Fruit fly (Drosophila melanogaster) whole organism, wandering third instar larva: Measurements from ENCODE around the gene CG6026.

Experiments used
- Abd-B ChIP-seq: fragments of >200 bp; optimal IDR thresholded peaks from 2 replicates; lab custom pipeline; 2017; ENCODE audit warnings: missing biosample characterization, missing genetic modification characterization
- CG32264 ChIP-seq: fragments of 200-800 bp; sonication (Bioruptor generic); optimal IDR thresholded peaks from 2 replicates; lab custom pipeline; 2016; ENCODE audit warnings: missing biosample characterization, missing genetic modification characterization
- CG9705 ChIP-seq: fragments of 200-800 bp; sonication (Bioruptor generic); optimal IDR thresholded peaks from 2 replicates; lab custom pipeline; 2018; ENCODE audit warnings: missing biosample characterization, mild to moderate bottlenecking, missing genetic modification characterization
- CrebA ChIP-seq: fragments of 200-800 bp; sonication (Bioruptor generic); optimal IDR thresholded peaks from 2 replicates; lab custom pipeline; 2016; ENCODE audit warnings: missing biosample characterization, mild to moderate bottlenecking, missing genetic modification characterization, borderline replicate concordance
- Dfd ChIP-seq: fragments of >200 bp; optimal IDR thresholded peaks from 2 replicates; lab custom pipeline; 2017; ENCODE audit warnings: missing biosample characterization, missing genetic modification characterization
- Dif ChIP-seq: fragments of 200-275, 200-300 bp; sonication (Bioruptor generic); optimal IDR thresholded peaks from 2 replicates; lab custom pipeline; 2018; ENCODE audit warnings: missing biosample characterization, missing genetic modification characterization; ENCODE audit not compliant: partially characterized antibody
- GATAd ChIP-seq: sonication (Bioruptor generic); optimal IDR thresholded peaks from 2 replicates; lab custom pipeline; 2016; ENCODE audit warnings: missing biosample characterization, missing genetic modification characterization
- HLH106 ChIP-seq: fragments of 200-800 bp; optimal IDR thresholded peaks from 3 replicates; lab custom pipeline; 2019; ENCODE audit warnings: missing biosample characterization, mild to moderate bottlenecking, missing genetic modification characterization, moderate library complexity
- Hnf4 ChIP-seq: fragments of 200-800 bp; sonication (Bioruptor generic); optimal IDR thresholded peaks from 2 replicates; lab custom pipeline; 2016; ENCODE audit warnings: missing biosample characterization, mild to moderate bottlenecking, missing genetic modification characterization
- Hr78 ChIP-seq: fragments of >200 bp; optimal IDR thresholded peaks from 2 replicates; lab custom pipeline; 2017; ENCODE audit warnings: missing biosample characterization, missing genetic modification characterization
- Jra ChIP-seq: sonication (Bioruptor generic); optimal IDR thresholded peaks from 2 replicates; lab custom pipeline; 2016; ENCODE audit warnings: missing biosample characterization, missing genetic modification characterization
- Mio ChIP-seq: sonication (Bioruptor generic); optimal IDR thresholded peaks from 2 replicates; lab custom pipeline; 2016; ENCODE audit warnings: missing biosample characterization, missing genetic modification characterization
- Myc ChIP-seq: fragments of >200 bp; optimal IDR thresholded peaks from 2 replicates; lab custom pipeline; 2017
- N ChIP-seq: fragments of >200 bp; optimal IDR thresholded peaks from 2 replicates; lab custom pipeline; 2018; ENCODE audit warnings: missing biosample characterization, missing external identifiers, missing genetic modification characterization
- Rel ChIP-seq, 2 experiments: fragments of 200-800 bp; sonication (Bioruptor generic) in 1 of 2; optimal IDR thresholded peaks; 2 replicates in 1 of 2; 3 replicates in 1 of 2; lab custom pipeline; 2016 to 2019; ENCODE audit warnings: mild to moderate bottlenecking in 2 of 2, missing biosample characterization in 2 of 2, missing genetic modification characterization in 2 of 2, moderate library complexity in 1 of 2
- Vsx2 ChIP-seq: fragments of 200-300, 225-300 bp; sonication (Bioruptor generic); optimal IDR thresholded peaks from 2 replicates; lab custom pipeline; 2018; ENCODE audit warnings: missing biosample characterization, missing genetic modification characterization; ENCODE audit not compliant: partially characterized antibody
- br ChIP-seq: fragments of 200-800 bp; sonication (Bioruptor generic); optimal IDR thresholded peaks from 2 replicates; lab custom pipeline; 2016; ENCODE audit warnings: missing biosample characterization, missing genetic modification characterization
- dl ChIP-seq, 2 experiments: fragments of 175-275, 200-275 bp in 1 of 2; fragments of 200-275 bp in 1 of 2; sonication (Bioruptor generic); optimal IDR thresholded peaks; lab custom pipeline; 2018; ENCODE audit warnings: mild to moderate bottlenecking in 2 of 2, missing biosample characterization in 2 of 2, missing genetic modification characterization in 2 of 2, moderate library complexity in 2 of 2; ENCODE audit not compliant: partially characterized antibody in 2 of 2, insufficient read depth in 1 of 2
- dmrt93B ChIP-seq: fragments of 200-800 bp; sonication (Bioruptor generic); optimal IDR thresholded peaks from 2 replicates; lab custom pipeline; 2018; ENCODE audit warnings: missing biosample characterization, mild to moderate bottlenecking, missing genetic modification characterization
- dsf ChIP-seq: sonication (Bioruptor generic); optimal IDR thresholded peaks from 2 replicates; lab custom pipeline; 2016; ENCODE audit warnings: missing biosample characterization, missing genetic modification characterization, borderline replicate concordance
- ey ChIP-seq: fragments of 200-800 bp; sonication (Bioruptor generic); optimal IDR thresholded peaks from 2 replicates; lab custom pipeline; 2016; ENCODE audit warnings: missing biosample characterization, missing genetic modification characterization
- foxo ChIP-seq, 2 experiments: fragments of 200-800 bp; sonication (Bioruptor generic); optimal IDR thresholded peaks; 2 replicates in 1 of 2; 3 replicates in 1 of 2; lab custom pipeline; 2016 to 2017; ENCODE audit warnings: missing biosample characterization in 2 of 2, missing genetic modification characterization in 2 of 2
- fru ChIP-seq: fragments of 200-800 bp; sonication (Bioruptor generic); optimal IDR thresholded peaks from 3 replicates; lab custom pipeline; 2016; ENCODE audit warnings: missing biosample characterization, mild to moderate bottlenecking, missing genetic modification characterization
- h ChIP-seq: fragments of 200-800 bp; sonication (Bioruptor generic); optimal IDR thresholded peaks from 3 replicates; lab custom pipeline; 2016; ENCODE audit warnings: missing biosample characterization, mild to moderate bottlenecking, missing genetic modification characterization
- jim ChIP-seq: fragments of 175-275, 200-325 bp; sonication (Bioruptor generic); optimal IDR thresholded peaks from 2 replicates; lab custom pipeline; 2016; ENCODE audit warnings: missing biosample characterization, mild to moderate bottlenecking, missing genetic modification characterization
- lola ChIP-seq: fragments of >200 bp; optimal IDR thresholded peaks from 2 replicates; lab custom pipeline; 2017; ENCODE audit warnings: missing biosample characterization, missing genetic modification characterization
- pan ChIP-seq: fragments of >200 bp; optimal IDR thresholded peaks from 2 replicates; lab custom pipeline; 2017
- rgr ChIP-seq: fragments of 200-800 bp; sonication (Bioruptor generic); optimal IDR thresholded peaks from 3 replicates; lab custom pipeline; 2016; ENCODE audit warnings: missing biosample characterization, mild to moderate bottlenecking, missing genetic modification characterization
- sage ChIP-seq: fragments of 200-800 bp; sonication (Bioruptor generic); optimal IDR thresholded peaks from 2 replicates; lab custom pipeline; 2016; ENCODE audit warnings: missing biosample characterization, mild to moderate bottlenecking, missing genetic modification characterization
- sv ChIP-seq: fragments of 200-800 bp; sonication (Bioruptor generic); optimal IDR thresholded peaks from 3 replicates; lab custom pipeline; 2016; ENCODE audit warnings: missing biosample characterization, missing genetic modification characterization
- tai ChIP-seq: sonication (Bioruptor generic); optimal IDR thresholded peaks from 2 replicates; lab custom pipeline; 2016; ENCODE audit warnings: missing biosample characterization, missing genetic modification characterization
- woc ChIP-seq: sonication (Bioruptor generic); optimal IDR thresholded peaks from 2 replicates; lab custom pipeline; 2016; ENCODE audit warnings: missing biosample characterization, mild to moderate bottlenecking, missing genetic modification characterization

The CG6026 gene

DNA sequence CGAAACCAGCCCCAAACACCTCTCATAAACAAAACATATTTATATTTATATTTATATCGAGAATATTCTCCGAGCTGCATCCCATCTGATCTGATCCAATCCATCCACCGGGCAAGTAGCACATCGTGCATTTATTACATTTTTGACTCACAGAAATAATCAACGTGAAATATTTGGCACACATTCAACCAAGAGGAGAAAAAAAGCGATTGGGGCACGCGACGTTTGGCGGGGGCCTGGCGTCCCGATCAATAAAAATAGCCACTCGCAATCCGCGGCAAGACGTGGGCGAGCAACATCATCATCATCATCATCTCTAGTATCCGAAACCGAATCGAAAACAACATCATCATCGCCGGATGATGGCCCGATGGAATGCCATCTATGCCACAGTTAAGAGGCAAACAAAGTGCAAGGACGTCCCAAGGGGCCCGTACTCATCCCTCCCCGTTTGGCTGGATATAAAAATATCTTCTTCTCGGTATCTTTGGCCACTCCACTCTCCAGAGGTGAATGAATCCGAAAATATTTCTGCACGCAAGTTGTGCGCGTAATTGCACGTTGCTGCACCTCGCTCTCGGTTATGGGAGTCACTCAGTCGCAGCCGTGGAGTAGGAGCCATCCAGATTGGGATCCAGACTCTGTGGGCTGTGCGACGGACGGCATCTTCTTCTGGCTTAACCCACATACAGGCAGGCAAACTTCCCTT lies 47.5 kb downstream of the CG6026 start:
- TF ChIP-seq ey (no peak), h (peak; percentile 31), pan (no peak), Jra (GFP tag; lab: Kevin White, UChicago) (no peak)

DNA sequence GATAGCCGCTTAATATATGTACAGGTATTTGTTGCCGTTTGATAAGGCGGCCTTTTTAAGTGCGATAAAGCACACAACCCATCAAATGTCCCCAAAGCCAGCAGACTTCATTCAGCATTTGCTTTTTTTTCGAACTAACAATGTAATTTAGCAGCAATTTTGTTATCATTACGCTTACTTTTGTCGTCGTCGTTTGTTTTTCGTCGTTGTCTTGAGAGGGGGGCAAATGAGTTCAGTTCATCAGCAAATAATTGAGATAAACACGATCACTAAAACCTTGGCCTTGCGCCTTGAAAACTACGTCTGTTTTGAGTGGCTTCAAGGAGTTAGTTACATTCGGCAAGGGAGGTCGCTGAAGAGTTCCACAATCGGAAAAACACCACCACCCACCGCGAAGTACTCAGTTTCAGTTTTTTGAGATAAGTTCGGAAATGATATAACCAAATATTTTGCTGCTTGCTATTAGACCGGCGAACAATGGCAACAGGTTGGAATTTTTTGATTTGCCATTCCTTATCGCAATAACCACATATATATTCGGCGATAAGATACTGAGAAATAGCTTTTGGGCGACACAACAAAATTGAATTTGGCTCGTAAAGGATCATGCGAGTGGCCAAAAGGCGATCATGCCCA lies 55.7 kb downstream of the CG6026 start:
- TF ChIP-seq dl (GFP tag; optimal IDR thresholded peaks at IDR 0.05; lab: Kevin White, UChicago; ENCODE audit: insufficient read depth in 1 of 2, partially characterized antibody in 2 of 2) (no peak), CrebA (no peak), Dfd (GFP tag; lab: Kevin White, UChicago) (no peak), h (no peak), ey (no peak), Abd-B (no peak), GATAd (no peak), N (no peak), Rel (GFP tag; optimal IDR thresholded peaks at IDR 0.05; lab: Kevin White, UChicago) (no peak), Rel (tag; optimal IDR thresholded peaks at IDR 0.05; lab: Kevin White, UChicago) (no peak), CG32264 (GFP tag; lab: Kevin White, UChicago) (no peak), br (GFP tag; lab: Kevin White, UChicago) (no peak), sv (GFP tag; lab: Kevin White, UChicago) (no peak), Hnf4 (GFP tag; lab: Kevin White, UChicago) (no peak), HLH106 (tag; lab: Kevin White, UChicago) (no peak), dmrt93B (GFP tag; lab: Kevin White, UChicago) (no peak), foxo (GFP tag; optimal IDR thresholded peaks at IDR 0.05; lab: Kevin White, UChicago) (no peak), tai (no peak), Myc (no peak)

DNA sequence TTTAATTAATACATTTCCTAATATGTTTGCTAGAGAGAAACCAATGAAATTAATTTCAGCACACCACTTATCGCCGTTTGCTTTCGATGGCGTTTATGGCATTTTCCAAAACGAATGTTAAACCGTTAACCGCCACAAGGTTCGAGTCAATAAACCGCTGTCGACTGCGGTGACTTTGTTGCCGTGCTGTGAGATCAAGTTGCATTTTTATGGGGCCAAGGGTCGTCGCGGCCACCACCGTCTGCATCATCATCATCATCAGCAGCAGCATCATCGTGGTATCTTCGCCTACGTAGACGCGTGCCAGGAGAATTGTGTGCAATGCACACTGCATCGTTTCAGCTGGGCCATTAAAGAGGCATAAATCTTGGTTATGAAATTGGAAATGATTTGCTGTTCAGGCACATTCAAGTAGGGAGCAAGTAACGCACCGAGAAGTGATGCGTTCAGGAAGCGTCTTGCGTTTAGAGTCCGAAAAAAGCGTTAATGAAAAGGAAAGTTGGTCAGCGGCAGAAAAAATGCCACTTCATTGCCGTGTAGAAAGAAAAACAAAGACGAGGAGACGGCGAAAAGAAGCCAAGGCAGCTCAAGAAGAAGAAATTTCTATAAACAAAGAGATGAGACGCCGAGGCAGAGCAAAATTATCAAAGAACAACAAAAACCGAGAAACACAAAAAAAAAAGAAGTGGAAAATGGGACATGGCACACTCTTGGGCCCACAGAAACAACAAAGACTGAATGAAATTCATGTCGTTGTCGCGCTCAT lies 57.8 kb downstream of the CG6026 start:
- TF ChIP-seq sage (GFP tag; lab: Kevin White, UChicago) (no peak), fru (GFP tag; lab: Kevin White, UChicago) (no peak), Dfd (GFP tag; lab: Kevin White, UChicago) (no peak), br (GFP tag; lab: Kevin White, UChicago) (no peak), Myc (no peak), Abd-B (no peak), dmrt93B (GFP tag; lab: Kevin White, UChicago) (no peak), dl (GFP tag; optimal IDR thresholded peaks at IDR 0.05; lab: Kevin White, UChicago; ENCODE audit: insufficient read depth in 1 of 2, partially characterized antibody in 2 of 2) (no peak), Hnf4 (GFP tag; lab: Kevin White, UChicago) (no peak), jim (GFP tag; lab: Kevin White, UChicago) (no peak), Mio (GFP tag; lab: Kevin White, UChicago) (no peak), HLH106 (tag; lab: Kevin White, UChicago) (no peak), Rel (GFP tag; optimal IDR thresholded peaks at IDR 0.05; lab: Kevin White, UChicago) (no peak), Rel (tag; optimal IDR thresholded peaks at IDR 0.05; lab: Kevin White, UChicago) (no peak), Vsx2 (GFP tag; lab: Kevin White, UChicago) (no peak), woc (no peak)

DNA sequence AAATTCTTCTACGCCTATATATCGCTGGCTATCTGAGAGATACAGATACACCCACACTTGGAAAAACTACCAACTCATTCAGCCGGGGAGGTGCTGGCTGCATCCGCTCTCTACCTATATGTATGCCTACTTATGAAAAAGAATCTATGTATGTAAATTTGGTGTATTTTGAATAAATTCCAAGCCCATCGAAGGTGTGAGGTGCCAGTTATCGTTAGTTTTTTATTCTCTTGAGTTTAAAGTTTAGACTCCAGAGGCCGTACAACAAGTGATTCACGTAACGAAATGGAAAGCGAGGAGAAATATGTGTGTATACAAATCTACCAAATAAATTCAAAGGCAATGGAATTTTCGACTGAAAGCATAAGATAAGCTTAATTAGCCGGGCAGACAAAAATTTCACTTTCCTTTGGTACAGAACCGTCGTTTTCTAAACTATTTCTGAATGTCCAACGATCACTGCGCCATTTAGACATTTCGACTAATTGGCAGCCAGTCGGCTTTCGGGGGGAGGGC lies 58.5 kb downstream of the CG6026 start:
- TF ChIP-seq Vsx2 (GFP tag; lab: Kevin White, UChicago) (no peak), CG9705 (GFP tag; lab: Kevin White, UChicago) (no peak), lola (no peak), rgr (GFP tag; lab: Kevin White, UChicago) (no peak), tai (no peak), sage (GFP tag; lab: Kevin White, UChicago) (no peak), ey (no peak), Hr78 (GFP tag; lab: Kevin White, UChicago) (no peak), foxo (GFP tag; optimal IDR thresholded peaks at IDR 0.05; lab: Kevin White, UChicago) (no peak), Dif (GFP tag; lab: Kevin White, UChicago) (no peak), dl (GFP tag; optimal IDR thresholded peaks at IDR 0.05; lab: Kevin White, UChicago; ENCODE audit: insufficient read depth in 1 of 2, partially characterized antibody in 2 of 2) (no peak), h (no peak), dsf (GFP tag; lab: Kevin White, UChicago) (no peak)
